Worm (Caenorhabditis elegans) whole organism, midembryonic: ENCODE results near the gene idpp-5.

ENCODE experiments used
- T22C8.4 ChIP-seq: fragments of 200-800 bp; sonication (Bioruptor generic); IDR thresholded peaks from 2 replicates; pipeline ENCODE4 v1.3.6; 2022; ENCODE audit warnings: missing genetic modification characterization, missing compliant biosample characterization
- cog-1 ChIP-seq: sonication (generic microtip); optimal IDR thresholded peaks from 2 replicates; lab custom pipeline; 2016; ENCODE audit warnings: missing genetic modification characterization, missing compliant biosample characterization
- flt-1 ChIP-seq: fragments of 200-800 bp; sonication (Bioruptor generic); IDR thresholded peaks from 2 replicates; pipeline ENCODE4 v1.3.6; 2022; ENCODE audit warnings: missing genetic modification characterization, missing compliant biosample characterization
- klf-2 ChIP-seq: fragments of 200-800 bp; sonication (Bioruptor generic); conservative IDR thresholded peaks from 2 replicates; pipeline ENCODE4 v1.3.6; 2022; ENCODE audit warnings: missing genetic modification reagents, missing genetic modification characterization, missing compliant biosample characterization
- med-1 ChIP-seq: sonication (generic microtip); optimal IDR thresholded peaks from 2 replicates; lab custom pipeline; 2017; ENCODE audit warnings: missing genetic modification characterization, mild to moderate bottlenecking, missing compliant biosample characterization, antibody characterized with exemption, missing genetic modification reagents; ENCODE audit not compliant: insufficient read depth
- ref-1 ChIP-seq: fragments of 200-800 bp; sonication (Bioruptor generic); conservative IDR thresholded peaks from 2 replicates; pipeline ENCODE4 v1.3.6; 2022; ENCODE audit warnings: missing genetic modification reagents, missing genetic modification characterization, missing compliant biosample characterization
- tab-1 ChIP-seq: fragments of 200-800 bp; sonication (Bioruptor generic); IDR thresholded peaks from 2 replicates; pipeline ENCODE4 v1.3.6; 2022; ENCODE audit warnings: missing genetic modification characterization, missing compliant biosample characterization
- ztf-23 ChIP-seq: fragments of 200-800 bp; sonication (Bioruptor generic); IDR thresholded peaks from 2 replicates; pipeline ENCODE4 v1.3.6; 2022; ENCODE audit warnings: missing genetic modification reagents, missing genetic modification characterization, missing compliant biosample characterization
- ztf-29 ChIP-seq: fragments of 200-800 bp; sonication (Bioruptor generic); IDR thresholded peaks from 2 replicates; pipeline ENCODE4 v1.3.6; 2022; ENCODE audit warnings: missing genetic modification reagents, missing genetic modification characterization, missing compliant biosample characterization

idpp-5 gene

ce11 chrX:3792715-3793114 is at the start of gene idpp-5:
idpp-5 (minus strand) TSS chrX:3792815.
- TF ChIP-seq cog-1 (tag; lab: Kevin White, UChicago) (no peak), flt-1 (no peak), T22C8.4 (GFP tag; lab: Robert Waterston, UW) (no peak), ztf-23 (no peak), ztf-29 (GFP tag; lab: Robert Waterston, UW) (no peak), med-1 (GFP tag; lab: Kevin White, UChicago) (no peak), ref-1 (GFP tag; lab: Robert Waterston, UW) (no peak), klf-2 (GFP tag; lab: Robert Waterston, UW) (no peak), tab-1 (GFP tag; lab: Robert Waterston, UW) (no peak)

- TF ChIP-seq klf-2 (GFP tag; lab: Robert Waterston, UW) = no peak
- no peak for TF ChIP-seq med-1 (GFP tag; lab: Kevin White, UChicago)
- no peak for TF ChIP-seq tab-1 (GFP tag; lab: Robert Waterston, UW)
- TF ChIP-seq ref-1 (GFP tag; lab: Robert Waterston, UW) = no peak
- no peak for TF ChIP-seq cog-1 (tag; lab: Kevin White, UChicago)
- TF ChIP-seq flt-1 = no peak
- TF ChIP-seq ztf-23 = no peak
- TF ChIP-seq T22C8.4 (GFP tag; lab: Robert Waterston, UW) = no peak
- no peak for TF ChIP-seq ztf-29 (GFP tag; lab: Robert Waterston, UW)
These were observed 46.6 kb upstream of the idpp-5 start for ce11 chrX:3839172-3839571.

- TF ChIP-seq tab-1 (GFP tag; lab: Robert Waterston, UW) = no peak
- TF ChIP-seq cog-1 (tag; lab: Kevin White, UChicago) = no peak
These were observed 46.1 kb upstream of the idpp-5 start for ce11 chrX:3838670-3839069.

ce11 chrX:3837752-3838159 is 45.1 kb upstream of the idpp-5 start:
- no peak for TF ChIP-seq flt-1
- TF ChIP-seq cog-1 (tag; lab: Kevin White, UChicago) = no peak
- TF ChIP-seq tab-1 (GFP tag; lab: Robert Waterston, UW) = no peak
- TF ChIP-seq ztf-23 = no peak
- TF ChIP-seq ref-1 (GFP tag; lab: Robert Waterston, UW) = no peak
- no peak for TF ChIP-seq med-1 (GFP tag; lab: Kevin White, UChicago)
- TF ChIP-seq ztf-29 (GFP tag; lab: Robert Waterston, UW) = no peak
- TF ChIP-seq T22C8.4 (GFP tag; lab: Robert Waterston, UW) = no peak
- TF ChIP-seq klf-2 (GFP tag; lab: Robert Waterston, UW) = no peak

ce11 chrX:3835632-3836031 is 43.0 kb upstream of the idpp-5 start:
- TF ChIP-seq cog-1 (tag; lab: Kevin White, UChicago) (no peak), ztf-23 (0 out of 2 replicates have a peak, but pooled peaks have one; percentile 30), ref-1 (GFP tag; lab: Robert Waterston, UW) (no peak)

- TF ChIP-seq tab-1 (GFP tag; lab: Robert Waterston, UW) (no peak), ref-1 (GFP tag; lab: Robert Waterston, UW) (no peak), med-1 (GFP tag; lab: Kevin White, UChicago) (no peak), klf-2 (GFP tag; lab: Robert Waterston, UW) (no peak), cog-1 (tag; lab: Kevin White, UChicago) (no peak), flt-1 (no peak), ztf-29 (GFP tag; lab: Robert Waterston, UW) (no peak), ztf-23 (no peak), T22C8.4 (GFP tag; lab: Robert Waterston, UW) (no peak)
These were observed 41.6 kb upstream of the idpp-5 start for ce11 chrX:3833964-3834840.

- TF ChIP-seq T22C8.4 (GFP tag; lab: Robert Waterston, UW) (no peak), cog-1 (tag; lab: Kevin White, UChicago) (no peak), ztf-23 (no peak), flt-1 (no peak), tab-1 (GFP tag; lab: Robert Waterston, UW) (no peak), ztf-29 (GFP tag; lab: Robert Waterston, UW) (no peak), med-1 (GFP tag; lab: Kevin White, UChicago) (no peak), ref-1 (GFP tag; lab: Robert Waterston, UW) (no peak), klf-2 (GFP tag; lab: Robert Waterston, UW) (no peak)
These were observed 39.5 kb upstream of the idpp-5 start for ce11 chrX:3832059-3832641.

- no peak for TF ChIP-seq T22C8.4 (GFP tag; lab: Robert Waterston, UW)
- TF ChIP-seq klf-2 (GFP tag; lab: Robert Waterston, UW) = no peak
- TF ChIP-seq cog-1 (tag; lab: Kevin White, UChicago) = no peak
- no peak for TF ChIP-seq med-1 (GFP tag; lab: Kevin White, UChicago)
- no peak for TF ChIP-seq ref-1 (GFP tag; lab: Robert Waterston, UW)
- no peak for TF ChIP-seq ztf-23
- no peak for TF ChIP-seq tab-1 (GFP tag; lab: Robert Waterston, UW)
- no peak for TF ChIP-seq flt-1
- TF ChIP-seq ztf-29 (GFP tag; lab: Robert Waterston, UW) = no peak
These were observed 38.3 kb upstream of the idpp-5 start for ce11 chrX:3830872-3831271.

ce11 chrX:3829605-3830004 is 37.0 kb upstream of the idpp-5 start:
- no peak for TF ChIP-seq med-1 (GFP tag; lab: Kevin White, UChicago)
- TF ChIP-seq cog-1 (tag; lab: Kevin White, UChicago) = no peak
- TF ChIP-seq T22C8.4 (GFP tag; lab: Robert Waterston, UW) = no peak
- TF ChIP-seq tab-1 (GFP tag; lab: Robert Waterston, UW) = no peak
- no peak for TF ChIP-seq ztf-29 (GFP tag; lab: Robert Waterston, UW)
- no peak for TF ChIP-seq ref-1 (GFP tag; lab: Robert Waterston, UW)
- no peak for TF ChIP-seq klf-2 (GFP tag; lab: Robert Waterston, UW)
- TF ChIP-seq ztf-23 = no peak
- TF ChIP-seq flt-1 = no peak
